Worm (Caenorhabditis elegans): ENCODE measurements around the gene skr-7.

- TF ChIP-seq flt-1 (GFP tag; IDR thresholded peaks at IDR 0.05) (no peak), T22C8.4 (GFP tag; IDR thresholded peaks at IDR 0.05) (no peak)
These were observed 752 bp upstream of the skr-7 start, which contains the start of gene skr-14 for ce11 chrV:4421475-4421874.

All from whole organism, midembryonic.